Fruit fly (Drosophila melanogaster) whole organism, embryonic: ENCODE measurements around the gene clumsy.

Experiments used
- Abd-B ChIP-seq: fragments of 200-800 bp; sonication (Bioruptor generic); optimal IDR thresholded peaks from 2 replicates; lab custom pipeline; 2018; ENCODE audit warnings: missing biosample characterization, mild to moderate bottlenecking, missing genetic modification characterization, moderate library complexity
- Antp ChIP-seq: fragments of 200-800 bp; sonication (Bioruptor generic); optimal IDR thresholded peaks from 3 replicates; lab custom pipeline; 2016; ENCODE audit warnings: missing biosample characterization, missing genetic modification characterization
- Atf3 ChIP-seq: fragments of 200-800 bp; sonication (Bioruptor generic); optimal IDR thresholded peaks from 3 replicates; lab custom pipeline; 2016; ENCODE audit warnings: missing biosample characterization, missing genetic modification characterization
- CG10209 ChIP-seq: fragments of 200-800 bp; sonication (Bioruptor generic); optimal IDR thresholded peaks from 3 replicates; lab custom pipeline; 2017; ENCODE audit warnings: missing biosample characterization, mild to moderate bottlenecking, missing genetic modification characterization, missing genetic modification reagents
- CG10979 ChIP-seq: fragments of 200-800 bp; sonication (Bioruptor generic); optimal IDR thresholded peaks from 2 replicates; lab custom pipeline; 2018; ENCODE audit warnings: missing biosample characterization, mild to moderate bottlenecking, missing genetic modification characterization, moderate library complexity
- CG1602 ChIP-seq: fragments of 200-800 bp; sonication (Bioruptor generic); optimal IDR thresholded peaks from 3 replicates; lab custom pipeline; 2016; ENCODE audit warnings: missing biosample characterization, missing genetic modification characterization
- CG1647 ChIP-seq: fragments of 200-800 bp; sonication (Bioruptor generic); optimal IDR thresholded peaks from 3 replicates; lab custom pipeline; 2016; ENCODE audit warnings: missing biosample characterization, missing genetic modification characterization
- CG17385 ChIP-seq: fragments of 200-800 bp; sonication (Bioruptor generic); optimal IDR thresholded peaks from 3 replicates; lab custom pipeline; 2018; ENCODE audit warnings: missing biosample characterization, mild to moderate bottlenecking, missing genetic modification characterization
- CG17612 ChIP-seq: fragments of 200-800 bp; sonication (Bioruptor generic); IDR thresholded peaks from 2 replicates; pipeline ENCODE4 v1.3.6; 2022; ENCODE audit warnings: missing biosample characterization, missing genetic modification characterization
- CG2120 ChIP-seq: fragments of 200-800 bp; sonication (Bioruptor generic); optimal IDR thresholded peaks from 3 replicates; lab custom pipeline; 2016; ENCODE audit warnings: missing biosample characterization, missing genetic modification characterization
- CG30403 ChIP-seq: fragments of 200-800 bp; sonication (Bioruptor generic); optimal IDR thresholded peaks from 3 replicates; lab custom pipeline; 2016; ENCODE audit warnings: missing biosample characterization, missing genetic modification characterization
- CG31388 ChIP-seq: fragments of 200-800 bp; sonication (Bioruptor generic); optimal IDR thresholded peaks from 2 replicates; lab custom pipeline; 2016; ENCODE audit warnings: missing biosample characterization, missing genetic modification characterization
- CG3281 ChIP-seq: fragments of 200-800 bp; sonication (Bioruptor generic); optimal IDR thresholded peaks from 3 replicates; lab custom pipeline; 2017; ENCODE audit warnings: missing biosample characterization, mild to moderate bottlenecking, missing genetic modification characterization
- CG34422 ChIP-seq: fragments of 200-800 bp; sonication (Bioruptor generic); IDR thresholded peaks from 3 replicates; pipeline ENCODE4 v1.3.6; 2022; ENCODE audit warnings: missing biosample characterization, missing genetic modification characterization
- CG3847 ChIP-seq: fragments of 200-800 bp; sonication (Bioruptor generic); IDR thresholded peaks from 2 replicates; pipeline ENCODE4 v1.3.6; 2022; ENCODE audit warnings: missing biosample characterization, missing genetic modification characterization
- CG5180 ChIP-seq: fragments of 200-800 bp; sonication (Bioruptor generic); optimal IDR thresholded peaks from 3 replicates; lab custom pipeline; 2017; ENCODE audit warnings: missing biosample characterization, missing genetic modification characterization, mild to moderate bottlenecking, moderate library complexity, missing genetic modification reagents
- CG6791 ChIP-seq: fragments of 200-800 bp; sonication (Bioruptor generic); IDR thresholded peaks from 3 replicates; pipeline ENCODE4 v1.3.6; 2022; ENCODE audit warnings: missing biosample characterization, missing genetic modification characterization; ENCODE audit not compliant: partially characterized antibody
- CG7372 ChIP-seq: fragments of 200-800 bp; sonication (Bioruptor generic); IDR thresholded peaks from 2 replicates; pipeline ENCODE4 v1.3.6; 2022; ENCODE audit warnings: missing biosample characterization, missing genetic modification characterization
- CG7839 ChIP-seq: fragments of 200-800 bp; sonication (Bioruptor generic); optimal IDR thresholded peaks from 3 replicates; lab custom pipeline; 2018; ENCODE audit warnings: missing biosample characterization, mild to moderate bottlenecking, missing genetic modification characterization, moderate library complexity
- CG8281 ChIP-seq: fragments of 200-800 bp; sonication (Bioruptor generic); optimal IDR thresholded peaks from 2 replicates; lab custom pipeline; 2018; ENCODE audit warnings: missing biosample characterization, mild to moderate bottlenecking, missing genetic modification characterization, moderate library complexity
- CG9727 ChIP-seq: fragments of 200-800 bp; sonication (Bioruptor generic); optimal IDR thresholded peaks from 3 replicates; lab custom pipeline; 2017; ENCODE audit warnings: missing biosample characterization, mild to moderate bottlenecking, missing genetic modification characterization
- D19A ChIP-seq: fragments of 200-800 bp; optimal IDR thresholded peaks from 3 replicates; lab custom pipeline; 2019; ENCODE audit warnings: missing biosample characterization, mild to moderate bottlenecking, missing genetic modification characterization, moderate library complexity
- Dp ChIP-seq: fragments of 200-800 bp; sonication (Bioruptor generic); optimal IDR thresholded peaks from 2 replicates; lab custom pipeline; 2018; ENCODE audit warnings: missing biosample characterization, mild to moderate bottlenecking, missing genetic modification characterization, moderate library complexity
- Drgx ChIP-seq: fragments of 200-800 bp; sonication (Bioruptor generic); IDR thresholded peaks from 2 replicates; pipeline ENCODE4 v1.3.6; 2022; ENCODE audit warnings: missing biosample characterization, missing genetic modification characterization
- Ets97D ChIP-seq: fragments of 200-800 bp; sonication (Bioruptor generic); optimal IDR thresholded peaks from 3 replicates; lab custom pipeline; 2016; ENCODE audit warnings: missing biosample characterization, missing genetic modification characterization
- HHEX ChIP-seq: fragments of 200-800 bp; sonication (Bioruptor generic); optimal IDR thresholded peaks from 3 replicates; lab custom pipeline; 2017; ENCODE audit warnings: missing biosample characterization, mild to moderate bottlenecking, missing genetic modification characterization, missing genetic modification reagents
- HLH54F ChIP-seq: fragments of 200-800 bp; sonication (Bioruptor generic); optimal IDR thresholded peaks from 3 replicates; lab custom pipeline; 2016; ENCODE audit warnings: missing biosample characterization, missing genetic modification characterization
- HmgZ ChIP-seq: fragments of 200-800 bp; sonication (Bioruptor generic); optimal IDR thresholded peaks from 2 replicates; lab custom pipeline; 2018; ENCODE audit warnings: missing biosample characterization, mild to moderate bottlenecking, missing genetic modification characterization
- Hmr ChIP-seq: fragments of 200-800 bp; sonication (Bioruptor generic); optimal IDR thresholded peaks from 3 replicates; lab custom pipeline; 2017; ENCODE audit warnings: mild to moderate bottlenecking, missing biosample characterization, missing genetic modification reagents, missing genetic modification characterization
- Jarid2 ChIP-seq: fragments of 200-800 bp; sonication (Bioruptor generic); optimal IDR thresholded peaks from 3 replicates; lab custom pipeline; 2017; ENCODE audit warnings: mild to moderate bottlenecking, missing biosample characterization, missing genetic modification reagents, missing genetic modification characterization
- Med ChIP-seq: fragments of 200-800 bp; sonication (Bioruptor generic); peaks from one replicate; lab custom pipeline; 2016; ENCODE audit warnings: missing biosample characterization, missing genetic modification characterization, mild to moderate bottlenecking, inconsistent platforms, moderate library complexity
- Meics ChIP-seq: fragments of 200-800 bp; sonication (Bioruptor generic); optimal IDR thresholded peaks from 2 replicates; lab custom pipeline; 2017; ENCODE audit warnings: missing biosample characterization, mild to moderate bottlenecking, missing genetic modification characterization
- Mrtf ChIP-seq: fragments of 200-800 bp; sonication (Bioruptor generic); IDR thresholded peaks from 3 replicates; pipeline ENCODE4 v1.3.6; 2022; ENCODE audit warnings: missing biosample characterization, missing genetic modification characterization
- PHDP ChIP-seq: fragments of 200-800 bp; sonication (Bioruptor generic); optimal IDR thresholded peaks from 3 replicates; lab custom pipeline; 2018; ENCODE audit warnings: missing biosample characterization, mild to moderate bottlenecking, missing genetic modification characterization, moderate library complexity
- Rfx ChIP-seq: fragments of 200-800 bp; sonication (Bioruptor generic); IDR thresholded peaks from 2 replicates; pipeline ENCODE4 v1.3.6; 2022; ENCODE audit warnings: missing biosample characterization, missing genetic modification characterization
- Xbp1 ChIP-seq: fragments of 200-800 bp; sonication (Bioruptor generic); optimal IDR thresholded peaks from 3 replicates; lab custom pipeline; 2016; ENCODE audit warnings: missing biosample characterization, mild to moderate bottlenecking, missing genetic modification characterization
- dan ChIP-seq: fragments of 200-800 bp; sonication (Bioruptor generic); IDR thresholded peaks from 2 replicates; pipeline ENCODE4 v1.3.6; 2022; ENCODE audit warnings: missing biosample characterization, missing genetic modification characterization
- esg ChIP-seq: fragments of 200-800 bp; sonication (Bioruptor generic); conservative IDR thresholded peaks from 2 replicates; pipeline ENCODE4 v1.3.6; 2022; ENCODE audit warnings: missing biosample characterization, missing genetic modification characterization
- eve ChIP-seq, 2 experiments: fragments of >200 bp; optimal IDR thresholded peaks; 2 replicates each; lab custom pipeline; 2017; ENCODE audit warnings: missing biosample characterization in 2 of 2, missing genetic modification characterization in 2 of 2
- gem ChIP-seq: fragments of 200-800 bp; sonication (Bioruptor generic); optimal IDR thresholded peaks from 2 replicates; lab custom pipeline; 2019; ENCODE audit warnings: missing biosample characterization, mild to moderate bottlenecking, missing genetic modification characterization, moderate library complexity
- gro ChIP-seq: fragments of 200-800 bp; sonication (Bioruptor generic); optimal IDR thresholded peaks from 2 replicates; lab custom pipeline; 2016; ENCODE audit warnings: missing biosample characterization, missing genetic modification characterization
- h ChIP-seq: fragments of >200 bp; optimal IDR thresholded peaks from 2 replicates; lab custom pipeline; 2017
- hkb ChIP-seq, 2 experiments: fragments of 200-800 bp in 1 of 2; fragments of >200 bp in 1 of 2; sonication (Bioruptor generic) in 1 of 2; IDR thresholded peaks in 1 of 2; optimal IDR thresholded peaks in 1 of 2; 2 replicates each; pipeline versions ENCODE4 v1.3.6 to Lab custom; 2017 to 2022; ENCODE audit warnings: missing biosample characterization in 1 of 2, missing genetic modification characterization in 1 of 2
- jing ChIP-seq: fragments of 200-800 bp; sonication (Bioruptor generic); optimal IDR thresholded peaks from 2 replicates; lab custom pipeline; 2018; ENCODE audit warnings: missing biosample characterization, mild to moderate bottlenecking, missing genetic modification characterization
- row ChIP-seq: fragments of 200-800 bp; sonication (Bioruptor generic); IDR thresholded peaks from 3 replicates; pipeline ENCODE4 v1.3.6; 2022; ENCODE audit warnings: missing biosample characterization, missing genetic modification characterization
- sc ChIP-seq, 3 experiments: fragments of >200 bp in 2 of 3; fragments of 200-800 bp in 1 of 3; sonication (Bioruptor generic) in 1 of 3; optimal IDR thresholded peaks; 2 replicates in 2 of 3; 3 replicates in 1 of 3; lab custom pipeline; 2017; ENCODE audit warnings: mild to moderate bottlenecking in 1 of 3, missing biosample characterization in 1 of 3, missing genetic modification characterization in 1 of 3, missing genetic modification reagents in 1 of 3
- slbo ChIP-seq: fragments of 200-800 bp; sonication (Bioruptor generic); IDR thresholded peaks from 2 replicates; pipeline ENCODE4 v1.3.6; 2022; ENCODE audit warnings: missing biosample characterization, missing genetic modification characterization
- ssp ChIP-seq: fragments of 200-800 bp; sonication (Bioruptor generic); IDR thresholded peaks from 2 replicates; pipeline ENCODE4 v1.3.6; 2022; ENCODE audit warnings: missing biosample characterization, missing genetic modification characterization
- usp ChIP-seq: fragments of >200 bp; optimal IDR thresholded peaks from 2 replicates; lab custom pipeline; 2017; ENCODE audit warnings: missing biosample characterization, missing genetic modification characterization
- vfl ChIP-seq: fragments of 200-800 bp; sonication (Bioruptor generic); optimal IDR thresholded peaks from 2 replicates; lab custom pipeline; 2016; ENCODE audit warnings: missing biosample characterization, missing genetic modification characterization
- zfh2 ChIP-seq: fragments of 200-800 bp; sonication (Bioruptor generic); optimal IDR thresholded peaks from 2 replicates; lab custom pipeline; 2016; ENCODE audit warnings: missing biosample characterization, missing genetic modification characterization

clumsy gene

DNA sequence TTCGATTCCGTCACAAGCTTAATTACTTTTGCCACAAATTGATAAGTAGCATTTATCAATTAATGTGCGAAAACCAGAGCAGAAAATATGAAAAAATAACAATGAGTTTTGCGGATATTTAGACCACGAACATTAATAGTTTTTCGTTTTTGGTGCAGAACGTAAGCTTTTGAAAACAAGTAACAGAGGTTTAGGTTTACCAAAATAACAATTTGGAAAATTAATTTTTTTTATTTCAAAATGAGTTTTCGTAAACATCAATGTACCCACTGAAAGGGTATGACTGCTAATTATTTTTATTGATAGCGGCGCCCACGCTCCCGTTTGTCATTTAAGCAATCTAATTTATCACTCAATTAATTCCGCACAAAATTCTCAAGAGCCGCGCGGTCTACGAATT lies 11.0 kb upstream of the clumsy start (continued):
- no peak for TF ChIP-seq usp
- peak; percentile 57; the same call in 1 of the 2 replicates for TF ChIP-seq Rfx (GFP tag; lab: Robert Waterston, UW)
- TF ChIP-seq CG3281 (GFP tag; lab: Kevin White, UChicago) = peak; percentile 31
- no peak for TF ChIP-seq Dp (GFP tag; lab: Kevin White, UChicago)
- no peak for TF ChIP-seq Drgx (GFP tag; lab: Robert Waterston, UW)
- no peak for TF ChIP-seq Atf3 (GFP tag; lab: Kevin White, UChicago)
- TF ChIP-seq Hmr = peak; percentile 18
- TF ChIP-seq HLH54F (GFP tag; lab: Kevin White, UChicago) = no peak
- TF ChIP-seq CG30403 = peak; percentile 11
- TF ChIP-seq sc (optimal IDR thresholded peaks at IDR 0.05; lab: Kevin White, UChicago) = no peak
- TF ChIP-seq sc (GFP tag; optimal IDR thresholded peaks at IDR 0.05; lab: Kevin White, UChicago) = no peak
- TF ChIP-seq CG7372 (GFP tag; lab: Robert Waterston, UW) = 0 out of 2 replicates have a peak, but pooled peaks have one; percentile 18
- TF ChIP-seq CG1647 (GFP tag; lab: Kevin White, UChicago) = no peak
- TF ChIP-seq slbo = peak; percentile 43; the same call in 1 of the 2 replicates
- peak; percentile 36 for TF ChIP-seq Meics (GFP tag; lab: Kevin White, UChicago)
- peak; percentile 69 for TF ChIP-seq Med (GFP tag; lab: Kevin White, UChicago)
- no peak for TF ChIP-seq vfl (GFP tag; lab: Kevin White, UChicago)
- TF ChIP-seq Antp (GFP tag; lab: Kevin White, UChicago) = no peak
- TF ChIP-seq CG17385 (GFP tag; lab: Kevin White, UChicago) = no peak
- no peak for TF ChIP-seq CG1602 (GFP tag; lab: Kevin White, UChicago)
- no peak for TF ChIP-seq Xbp1 (GFP tag; lab: Kevin White, UChicago)
- no peak for TF ChIP-seq Mrtf
- TF ChIP-seq Ets97D (GFP tag; lab: Kevin White, UChicago) = no peak
- no peak for TF ChIP-seq CG3847 (GFP tag; lab: Robert Waterston, UW)
- no peak for TF ChIP-seq PHDP (tag; lab: Kevin White, UChicago)
- no peak for TF ChIP-seq CG31388 (GFP tag; lab: Kevin White, UChicago)
- TF ChIP-seq CG7839 = peak; percentile 16
- TF ChIP-seq CG6791 (GFP tag; lab: Robert Waterston, UW) = no peak
- peak; percentile 55 for TF ChIP-seq D19A (tag; lab: Kevin White, UChicago)
- TF ChIP-seq ssp = no peak
- no peak for TF ChIP-seq esg (GFP tag; lab: Robert Waterston, UW)
- TF ChIP-seq jing = no peak
- TF ChIP-seq CG10209 (GFP tag; lab: Kevin White, UChicago) = no peak
- peak; percentile 42 for TF ChIP-seq CG2120 (GFP tag; lab: Kevin White, UChicago)
- TF ChIP-seq gem (tag; lab: Kevin White, UChicago) = peak; percentile 29
- peak; percentile 45 for TF ChIP-seq row

DNA sequence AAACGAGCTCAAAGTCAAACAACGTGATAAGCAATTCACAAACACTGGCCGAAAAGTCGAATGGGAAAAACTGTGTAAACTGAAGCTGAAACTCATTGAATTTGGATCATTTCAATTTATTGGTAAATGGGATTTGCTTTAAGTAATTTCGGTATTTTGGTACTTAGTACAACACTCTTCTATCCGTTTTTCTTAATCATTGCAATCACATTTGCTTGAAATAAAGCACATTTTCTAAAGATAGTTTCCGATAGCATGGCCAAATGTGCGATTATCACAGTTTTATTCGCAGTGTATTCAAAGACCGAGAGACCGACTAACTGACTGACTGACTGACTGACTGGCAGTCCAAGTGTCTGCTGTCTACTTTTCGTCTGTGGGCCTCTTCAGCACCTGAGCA lies 9.8 kb upstream of the clumsy start:
- TF ChIP-seq CG17612 (GFP tag; lab: Robert Waterston, UW) (no peak), CG8281 (tag; lab: Kevin White, UChicago) (no peak), CG3847 (GFP tag; lab: Robert Waterston, UW) (no peak), CG5180 (no peak), HmgZ (tag; lab: Kevin White, UChicago) (no peak), CG9727 (peak; percentile 42), h (lab: Kevin White, UChicago) (no peak), Antp (GFP tag; lab: Kevin White, UChicago) (no peak), Jarid2 (GFP tag; lab: Kevin White, UChicago) (no peak), zfh2 (GFP tag; lab: Kevin White, UChicago) (no peak), CG10979 (tag; lab: Kevin White, UChicago) (peak; percentile 1), gro (GFP tag; lab: Kevin White, UChicago) (no peak), usp (no peak), HHEX (GFP tag; lab: Kevin White, UChicago) (peak; percentile 17), dan (GFP tag; lab: Robert Waterston, UW) (no peak), Mrtf (no peak), hkb (optimal IDR thresholded peaks at IDR 0.05; lab: Kevin White, UChicago) (no peak), hkb (GFP tag; IDR thresholded peaks at IDR 0.05; lab: Robert Waterston, UW) (no peak), CG34422 (GFP tag; lab: Robert Waterston, UW) (no peak), eve (GFP tag; optimal IDR thresholded peaks at IDR 0.05; lab: Kevin White, UChicago) (peak in 1 of 2 experiments; percentile 52), Abd-B (GFP tag; lab: Kevin White, UChicago) (no peak), CG30403 (peak; percentile 18)
